Fruit fly (Drosophila melanogaster): Measurements from ENCODE around the gene fzr.

Gene fzr

DNA sequence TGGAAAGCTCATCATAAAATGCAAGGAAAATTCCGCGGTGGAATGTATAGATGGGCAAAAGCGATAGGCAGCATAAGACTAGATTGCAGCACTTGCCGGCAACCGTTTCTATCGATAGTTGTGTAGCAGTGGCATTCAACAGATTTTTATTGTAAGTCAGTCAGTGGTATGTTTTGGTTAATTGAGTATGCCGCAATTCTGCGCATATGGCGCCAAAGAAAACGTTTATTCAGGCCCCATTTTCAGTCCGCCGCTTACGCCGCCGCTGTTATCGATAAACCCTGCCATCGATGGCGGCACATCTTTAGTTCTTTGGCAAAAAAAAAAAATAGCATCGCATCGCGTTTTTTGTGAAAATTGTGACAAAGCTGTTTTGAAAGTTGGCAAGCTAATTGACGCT lies 29.6 kb downstream of the fzr start, which contains the start of the genes Cbp80 and Torsin:
TSS of gene Cbp80 (plus strand) at position 265 of the 400 bp plus-strand sequence.
TSS of gene Torsin (minus strand) at position 282 of the 400 bp plus-strand sequence.
- TF ChIP-seq Fer2 (tag; optimal IDR thresholded peaks at IDR 0.05) = no peak
- no peak for TF ChIP-seq gcm2 (GFP tag; optimal IDR thresholded peaks at IDR 0.05)
- TF ChIP-seq salm (tag; optimal IDR thresholded peaks at IDR 0.05) = no peak
- TF ChIP-seq CG7963 (GFP tag; IDR thresholded peaks at IDR 0.05; ENCODE audit: partially characterized antibody) = peak; percentile 81
- no peak for TF ChIP-seq Hmr (GFP tag; optimal IDR thresholded peaks at IDR 0.05)
- TF ChIP-seq CG13424 (tag; optimal IDR thresholded peaks at IDR 0.05) = no peak
- TF ChIP-seq Nf-YB (GFP tag; optimal IDR thresholded peaks at IDR 0.05) = no peak
- no peak for TF ChIP-seq CG6654 (GFP tag; optimal IDR thresholded peaks at IDR 0.05)
- no peak for TF ChIP-seq gt (GFP tag; IDR thresholded peaks at IDR 0.05)
- no peak for TF ChIP-seq CG15601 (tag; optimal IDR thresholded peaks at IDR 0.05)
- no peak for TF ChIP-seq dimm (GFP tag; IDR thresholded peaks at IDR 0.05)
- no peak for TF ChIP-seq CG13123 (GFP tag; optimal IDR thresholded peaks at IDR 0.05)
- no peak for TF ChIP-seq pita (GFP tag; optimal IDR thresholded peaks at IDR 0.05)
- no peak for TF ChIP-seq Xbp1 (GFP tag; optimal IDR thresholded peaks at IDR 0.05)
- peak; percentile 1 for TF ChIP-seq CG13775 (GFP tag; optimal IDR thresholded peaks at IDR 0.05)
- TF ChIP-seq cwo (GFP tag; optimal IDR thresholded peaks at IDR 0.05) = no peak
- TF ChIP-seq tap (tag; optimal IDR thresholded peaks at IDR 0.05) = no peak
- TF ChIP-seq CG10654 (GFP tag; optimal IDR thresholded peaks at IDR 0.05) = no peak
- TF ChIP-seq CG10462 (GFP tag; optimal IDR thresholded peaks at IDR 0.05) = no peak
- peak; percentile 26 for TF ChIP-seq CG7786 (GFP tag; optimal IDR thresholded peaks at IDR 0.05)
- no peak for TF ChIP-seq ase (GFP tag; IDR thresholded peaks at IDR 0.05)
- TF ChIP-seq chinmo (GFP tag; IDR thresholded peaks at IDR 0.05; ENCODE audit: partially characterized antibody) = peak; percentile 84; the same call in 2 of the 4 replicates
- no peak for TF ChIP-seq oc (tag; optimal IDR thresholded peaks at IDR 0.05)
- TF ChIP-seq CG7372 (GFP tag; IDR thresholded peaks at IDR 0.05) = no peak
- peak; percentile 43 for TF ChIP-seq MESR4 (GFP tag; optimal IDR thresholded peaks at IDR 0.05)
- peak; percentile 91 for TF ChIP-seq hb (GFP tag; IDR thresholded peaks at IDR 0.05; ENCODE audit: partially characterized antibody)
- no peak for TF ChIP-seq CG11085 (GFP tag; IDR thresholded peaks at IDR 0.05)
- TF ChIP-seq Max (GFP tag; optimal IDR thresholded peaks at IDR 0.05) = no peak
- no peak for TF ChIP-seq CG32767 (GFP tag; IDR thresholded peaks at IDR 0.05)
- TF ChIP-seq CG34422 (GFP tag; IDR thresholded peaks at IDR 0.05) = 0 out of 3 replicates have a peak, but pooled peaks have one; percentile 31
- no peak for TF ChIP-seq vfl (GFP tag; optimal IDR thresholded peaks at IDR 0.05)
- no peak for TF ChIP-seq CG5180 (GFP tag; optimal IDR thresholded peaks at IDR 0.05)
- no peak for TF ChIP-seq CG15073 (GFP tag; optimal IDR thresholded peaks at IDR 0.05)
- peak; percentile 93 for TF ChIP-seq vnd (GFP tag; IDR thresholded peaks at IDR 0.05; ENCODE audit: partially characterized antibody)
- TF ChIP-seq CG3995 (GFP tag; optimal IDR thresholded peaks at IDR 0.05) = peak; percentile 86
- TF ChIP-seq h (optimal IDR thresholded peaks at IDR 0.05) = no peak
- TF ChIP-seq ash1 (GFP tag; optimal IDR thresholded peaks at IDR 0.05) = no peak
- no peak for TF ChIP-seq CG17361 (GFP tag; IDR thresholded peaks at IDR 0.05)
- no peak for TF ChIP-seq schlank (tag; optimal IDR thresholded peaks at IDR 0.05)
- TF ChIP-seq Hand (GFP tag; optimal IDR thresholded peaks at IDR 0.05) = no peak
- TF ChIP-seq chm (GFP tag; IDR thresholded peaks at IDR 0.05) = no peak
- TF ChIP-seq tna (GFP tag; IDR thresholded peaks at IDR 0.05; ENCODE audit: partially characterized antibody) = peak; percentile 90
- TF ChIP-seq crol (GFP tag; IDR thresholded peaks at IDR 0.05) = no peak
- TF ChIP-seq CG11695 (GFP tag; IDR thresholded peaks at IDR 0.05) = no peak
- peak; percentile 85 for TF ChIP-seq Bgb (GFP tag; IDR thresholded peaks at IDR 0.05; ENCODE audit: partially characterized antibody)
- no peak for TF ChIP-seq Aef1 (GFP tag; IDR thresholded peaks at IDR 0.05)
- no peak for TF ChIP-seq sisA (GFP tag; IDR thresholded peaks at IDR 0.05)
- TF ChIP-seq Deaf1 (tag; optimal IDR thresholded peaks at IDR 0.05) = no peak
- no peak for TF ChIP-seq psq (GFP tag; optimal IDR thresholded peaks at IDR 0.05)
- TF ChIP-seq mam (GFP tag; optimal IDR thresholded peaks at IDR 0.05) = no peak
- TF ChIP-seq phol (tag; optimal IDR thresholded peaks at IDR 0.05) = peak; percentile 34
- TF ChIP-seq CoRest (tag; optimal IDR thresholded peaks at IDR 0.05) = no peak
